Worm (Caenorhabditis elegans) whole organism, L4 larva: Measurements from ENCODE around the gene mpz-1.

Source experiments
- D1046.2 ChIP-seq: fragments of 200-800 bp; sonication (Bioruptor generic); IDR thresholded peaks from 2 replicates; pipeline ENCODE4 v1.3.6; 2022; ENCODE audit warnings: missing genetic modification characterization, missing compliant biosample characterization
- F10B5.3 ChIP-seq: sonication (generic microtip); optimal IDR thresholded peaks from 2 replicates; lab custom pipeline; 2016; ENCODE audit warnings: mild to moderate bottlenecking, missing genetic modification characterization, missing compliant biosample characterization
- F37D6.2 ChIP-seq: sonication (generic microtip); optimal IDR thresholded peaks from 2 replicates; lab custom pipeline; 2016; ENCODE audit warnings: mild to moderate bottlenecking, missing genetic modification characterization, missing compliant biosample characterization
- F44E2.7 ChIP-seq: fragments of 200-800 bp; sonication (Bioruptor generic); IDR thresholded peaks from 2 replicates; pipeline ENCODE4 v2.1.2; 2022; ENCODE audit warnings: missing genetic modification characterization, missing compliant biosample characterization
- Y48G9A.11 ChIP-seq: fragments of 200-800 bp; sonication (Bioruptor generic); IDR thresholded peaks from 2 replicates; pipeline ENCODE4 v1.3.6; 2022; ENCODE audit warnings: missing genetic modification reagents, missing genetic modification characterization, missing compliant biosample characterization
- Y75B8A.6 ChIP-seq: fragments of 200-800 bp; sonication (Bioruptor generic); IDR thresholded peaks from 2 replicates; pipeline ENCODE4 v1.3.6; 2022; ENCODE audit warnings: missing genetic modification reagents, missing genetic modification characterization, missing compliant biosample characterization
- ZK546.5 ChIP-seq, 2 experiments: sonication (generic microtip); optimal IDR thresholded peaks; 2 replicates each; lab custom pipeline; 2017; ENCODE audit warnings: missing biosample characterization in 2 of 2, missing genetic modification characterization in 2 of 2
- aha-1 ChIP-seq: fragments of 150-350 bp; peaks from one replicate; lab custom pipeline; 2014; ENCODE audit warnings: missing biosample characterization, missing genetic modification characterization
- ama-1 ChIP-seq: fragments of 150-350 bp; optimal IDR thresholded peaks from 2 replicates; lab custom pipeline; 2014; ENCODE audit warnings: inconsistent platforms, mixed read lengths
- ceh-28 ChIP-seq: fragments of 150-350 bp; optimal IDR thresholded peaks from 2 replicates; lab custom pipeline; 2014; ENCODE audit warnings: missing biosample characterization, missing genetic modification reagents, missing genetic modification characterization
- ceh-32 ChIP-seq: sonication (generic microtip); optimal IDR thresholded peaks from 2 replicates; lab custom pipeline; 2016; ENCODE audit warnings: mild to moderate bottlenecking, missing genetic modification characterization, missing compliant biosample characterization; ENCODE audit not compliant: poor library complexity
- cey-2 ChIP-seq: sonication (generic microtip); optimal IDR thresholded peaks from 3 replicates; lab custom pipeline; 2017; ENCODE audit warnings: missing genetic modification characterization, mild to moderate bottlenecking, missing compliant biosample characterization, antibody characterized with exemption, borderline replicate concordance; ENCODE audit not compliant: insufficient read depth
- daf-12 ChIP-seq: fragments of 150-350 bp; optimal IDR thresholded peaks from 2 replicates; lab custom pipeline; 2014; ENCODE audit warnings: missing biosample characterization, missing genetic modification reagents, missing genetic modification characterization
- dpl-1 ChIP-seq: fragments of 150-350 bp; optimal IDR thresholded peaks from 2 replicates; lab custom pipeline; 2014; ENCODE audit warnings: missing biosample characterization, missing genetic modification reagents, missing genetic modification characterization
- egl-27 ChIP-seq: sonication (generic microtip); optimal IDR thresholded peaks from 3 replicates; lab custom pipeline; 2017; ENCODE audit warnings: missing biosample characterization, missing genetic modification reagents, missing genetic modification characterization
- fkh-10 ChIP-seq: fragments of 150-350 bp; optimal IDR thresholded peaks from 2 replicates; lab custom pipeline; 2014; ENCODE audit warnings: missing biosample characterization, missing genetic modification reagents, missing genetic modification characterization
- hlh-11 ChIP-seq: fragments of 200-800 bp; sonication (Bioruptor generic); optimal IDR thresholded peaks from 2 replicates; lab custom pipeline; 2018; ENCODE audit warnings: mild to moderate bottlenecking, missing genetic modification characterization, missing compliant biosample characterization
- hlh-30 ChIP-seq: sonication (generic microtip); optimal IDR thresholded peaks from 2 replicates; lab custom pipeline; 2017; ENCODE audit warnings: antibody characterized with exemption, mild to moderate bottlenecking, missing genetic modification characterization, missing compliant biosample characterization; ENCODE audit not compliant: insufficient read depth
- jun-1 ChIP-seq: fragments of 150-350 bp; optimal IDR thresholded peaks from 2 replicates; lab custom pipeline; 2014; ENCODE audit warnings: missing biosample characterization, missing genetic modification reagents, missing genetic modification characterization
- lim-7 ChIP-seq: fragments of 200-800 bp; sonication (Bioruptor generic); IDR thresholded peaks from 2 replicates; pipeline ENCODE4 v1.3.6; 2022; ENCODE audit warnings: missing genetic modification characterization, missing compliant biosample characterization
- lin-13 ChIP-seq: fragments of 150-350 bp; optimal IDR thresholded peaks from 2 replicates; lab custom pipeline; 2014; ENCODE audit warnings: missing biosample characterization, missing genetic modification reagents, missing genetic modification characterization
- lin-15B ChIP-seq: fragments of 150-350 bp; sonication (generic microtip); optimal IDR thresholded peaks from 3 replicates; lab custom pipeline; 2014; ENCODE audit warnings: missing biosample characterization, missing genetic modification characterization
- lsy-2 ChIP-seq, 2 experiments: fragments of 150-350 bp in 1 of 2; sonication (generic microtip) in 1 of 2; optimal IDR thresholded peaks; 2 replicates each; lab custom pipeline; 2014 to 2017; ENCODE audit warnings: missing biosample characterization in 2 of 2, missing genetic modification characterization in 2 of 2
- madf-5 ChIP-seq, 2 experiments: fragments of 200-800 bp; sonication (Bioruptor generic); IDR thresholded peaks; 2 replicates each; pipeline ENCODE4 v1.3.6; 2022; ENCODE audit warnings: missing compliant biosample characterization in 2 of 2, missing genetic modification characterization in 2 of 2
- mxl-3 ChIP-seq: fragments of 200-800 bp; sonication (Bioruptor generic); optimal IDR thresholded peaks from 2 replicates; lab custom pipeline; 2018; ENCODE audit warnings: mild to moderate bottlenecking, missing genetic modification characterization, missing compliant biosample characterization
- nhr-11 ChIP-seq: fragments of 150-350 bp; optimal IDR thresholded peaks from 2 replicates; lab custom pipeline; 2014; ENCODE audit warnings: missing biosample characterization, missing genetic modification characterization
- nhr-237 ChIP-seq: sonication (generic microtip); optimal IDR thresholded peaks from 2 replicates; lab custom pipeline; 2017; ENCODE audit warnings: missing biosample characterization, missing genetic modification characterization
- nhr-28 ChIP-seq: fragments of 150-350 bp; optimal IDR thresholded peaks from 2 replicates; lab custom pipeline; 2014; ENCODE audit warnings: missing biosample characterization, missing genetic modification characterization
- nhr-41 ChIP-seq: fragments of 200-800 bp; sonication (Bioruptor generic); IDR thresholded peaks from 2 replicates; pipeline ENCODE4 v1.3.6; 2022; ENCODE audit warnings: missing genetic modification reagents, missing genetic modification characterization, missing compliant biosample characterization
- nhr-42 ChIP-seq: fragments of 200-800 bp; sonication (Bioruptor generic); IDR thresholded peaks from 2 replicates; pipeline ENCODE4 v1.3.6; 2022; ENCODE audit warnings: missing genetic modification characterization, missing compliant biosample characterization
- nhr-6 ChIP-seq: fragments of 150-350 bp; optimal IDR thresholded peaks from 2 replicates; lab custom pipeline; 2014; ENCODE audit warnings: missing biosample characterization, missing genetic modification characterization
- nhr-77 ChIP-seq: fragments of 150-350 bp; optimal IDR thresholded peaks from 2 replicates; lab custom pipeline; 2014; ENCODE audit warnings: missing biosample characterization, missing genetic modification characterization
- skn-1 ChIP-seq: fragments of 150-350 bp; optimal IDR thresholded peaks from 2 replicates; lab custom pipeline; 2014; ENCODE audit warnings: missing biosample characterization, missing genetic modification characterization
- tag-97 ChIP-seq: fragments of 200-800 bp; sonication (Bioruptor generic); IDR thresholded peaks from 2 replicates; pipeline ENCODE4 v1.3.6; 2022; ENCODE audit warnings: missing genetic modification characterization, missing compliant biosample characterization
- unc-62 ChIP-seq, 3 experiments: fragments of 150-350 bp in 1 of 3; sonication (generic microtip); optimal IDR thresholded peaks in 2 of 3; peaks in 1 of 3; 1 replicate in 1 of 3; 2 replicates in 2 of 3; lab custom pipeline; 2014 to 2017; ENCODE audit warnings: missing biosample characterization in 3 of 3, missing genetic modification characterization in 3 of 3, missing genetic modification reagents in 3 of 3, missing genotype in 1 of 3
- zag-1 ChIP-seq: fragments of 150-350 bp; optimal IDR thresholded peaks from 2 replicates; lab custom pipeline; 2014; ENCODE audit warnings: missing biosample characterization, missing genetic modification characterization
- zip-11 ChIP-seq: fragments of 200-800 bp; sonication (Bioruptor generic); IDR thresholded peaks from 2 replicates; pipeline ENCODE4 v1.3.6; 2022; ENCODE audit warnings: missing genetic modification characterization, missing compliant biosample characterization
- ztf-7 ChIP-seq: fragments of 150-350 bp; optimal IDR thresholded peaks from 2 replicates; lab custom pipeline; 2014; ENCODE audit warnings: missing biosample characterization, missing genetic modification characterization

mpz-1 gene

DNA sequence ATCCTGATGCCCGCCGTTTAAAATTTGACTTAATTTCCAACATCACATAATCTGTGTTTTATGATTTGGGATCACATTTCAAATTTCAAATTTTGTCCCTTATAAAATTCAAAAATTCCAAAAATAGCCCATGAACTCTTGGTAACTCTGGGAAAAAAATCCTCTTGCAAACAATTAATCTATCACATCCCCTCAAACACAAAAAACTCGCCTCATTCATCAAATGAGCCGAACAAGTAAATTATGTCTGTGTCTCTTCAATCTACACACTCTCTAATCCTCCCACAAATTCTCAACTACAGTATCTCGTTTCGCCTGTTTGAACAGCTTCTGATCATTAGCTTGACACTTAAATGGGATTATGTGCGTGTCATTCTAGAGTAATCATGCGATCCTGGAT lies 32.8 kb upstream of the mpz-1 start, which contains the start of gene msrp-7:
Gene msrp-7 (plus strand): TSS at position 301 of the 400 bp plus-strand sequence.
- TF ChIP-seq nhr-237 (tag; lab: Kevin White, UChicago) (no peak), F10B5.3 (tag; lab: Kevin White, UChicago) (no peak)

DNA sequence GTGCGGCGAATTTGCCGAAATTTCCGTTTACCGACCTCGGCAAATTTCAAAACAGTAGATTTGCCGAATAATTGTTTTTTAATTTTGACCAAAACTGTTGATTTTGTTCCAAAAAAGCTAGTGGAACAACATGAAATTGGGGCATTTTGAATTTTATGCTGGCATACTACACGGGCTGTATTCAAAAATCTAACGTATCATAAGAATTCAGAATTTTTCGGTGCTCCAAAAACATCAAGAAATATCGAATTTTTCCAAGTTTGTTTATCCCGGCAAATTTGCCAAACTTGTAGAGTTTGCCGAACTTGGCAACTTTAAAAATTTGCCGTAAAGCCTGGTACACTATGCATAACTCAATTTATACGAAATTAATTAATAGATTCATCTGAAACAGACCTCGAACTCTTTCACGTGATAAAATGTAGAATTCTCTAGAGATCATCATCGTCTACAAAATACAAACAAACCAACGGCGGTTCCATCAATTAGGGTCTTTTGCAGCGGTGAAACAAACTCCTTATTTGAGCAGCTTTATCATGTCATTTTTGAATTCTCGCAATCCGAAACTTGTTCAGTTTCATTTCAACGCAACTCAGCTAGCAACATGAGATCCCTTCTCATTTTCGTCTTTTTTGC lies 30.9 kb upstream of the mpz-1 start, which contains the start of gene R06F6.14:
Gene R06F6.14 (plus strand): TSS at position 586 of the 636 bp plus-strand sequence.
- TF ChIP-seq tag-97 (no peak), lin-15B (tag; lab: Kevin White, UChicago) (no peak), aha-1 (tag; lab: Kevin White, UChicago) (peak; percentile 91), unc-62 (GFP tag; optimal IDR thresholded peaks at IDR 0.05 in 1 of 2; lab: Kevin White, UChicago) (peak in 1 of 2 experiments; percentile 62), unc-62 (tag; optimal IDR thresholded peaks at IDR 0.05; lab: Kevin White, UChicago) (no peak)
- TF ChIP-seq, all 104 proteins: peak for 2

DNA sequence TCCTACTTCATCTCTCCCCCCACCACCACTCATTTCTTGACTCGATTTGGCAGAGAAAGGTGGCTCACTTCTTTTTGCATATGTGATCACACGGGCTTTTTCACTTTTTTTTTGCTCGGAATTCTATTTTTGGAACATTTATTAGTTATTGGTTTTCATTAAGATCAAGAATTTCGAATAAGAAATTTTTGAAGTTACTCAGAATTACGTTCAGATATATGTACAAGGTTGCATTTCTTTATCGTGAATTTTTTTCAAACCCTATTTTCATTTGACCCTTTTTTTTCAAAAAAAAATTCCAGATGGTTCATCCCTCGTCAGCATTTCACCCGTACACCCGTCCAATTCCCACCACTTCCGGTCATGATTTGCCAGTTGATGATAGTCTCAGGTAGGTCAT lies 27.5 kb upstream of the mpz-1 start, which contains the start of gene ceh-62:
Gene ceh-62 (plus strand): TSS at position 301 of the 400 bp plus-strand sequence.
- no peak for TF ChIP-seq F44E2.7
- TF ChIP-seq aha-1 (tag; lab: Kevin White, UChicago), result peak; percentile 74

DNA sequence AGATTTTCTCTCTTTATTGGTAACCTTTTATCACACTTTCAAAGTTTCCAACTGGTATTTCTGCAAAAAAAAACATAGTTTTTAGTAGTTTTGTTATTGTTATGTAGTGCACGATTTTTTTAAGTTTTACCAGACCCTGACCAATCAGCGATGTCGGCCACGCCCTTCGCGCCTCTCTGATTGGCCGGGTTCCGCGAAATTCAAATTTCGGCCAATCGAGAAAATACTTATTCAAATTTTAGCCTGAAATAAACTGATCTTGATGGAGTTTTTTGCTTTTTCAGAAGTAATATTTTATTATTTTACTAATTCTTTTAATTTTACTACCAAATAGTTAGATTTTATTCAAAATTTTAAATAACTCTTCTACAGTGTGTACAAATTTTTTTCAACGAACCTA lies 27.0 kb upstream of the mpz-1 start:
- no peak for TF ChIP-seq D1046.2 (GFP tag; lab: Robert Waterston, UW)
- TF ChIP-seq lin-13 (GFP tag; lab: Kevin White, UChicago), result no peak
- TF ChIP-seq egl-27 (tag; lab: Kevin White, UChicago), result no peak
- TF ChIP-seq lin-15B (tag; lab: Kevin White, UChicago), result no peak
- no peak for TF ChIP-seq ama-1 (lab: Kevin White, UChicago)
- TF ChIP-seq Y75B8A.6 (GFP tag; lab: Robert Waterston, UW), result no peak
- TF ChIP-seq lim-7 (GFP tag; lab: Robert Waterston, UW), result no peak
- no peak for TF ChIP-seq ZK546.5 (tag; optimal IDR thresholded peaks at IDR 0.05; lab: Kevin White, UChicago)
- TF ChIP-seq tag-97, result no peak
- TF ChIP-seq F37D6.2, result no peak
- no peak for TF ChIP-seq nhr-42 (GFP tag; lab: Robert Waterston, UW)

DNA sequence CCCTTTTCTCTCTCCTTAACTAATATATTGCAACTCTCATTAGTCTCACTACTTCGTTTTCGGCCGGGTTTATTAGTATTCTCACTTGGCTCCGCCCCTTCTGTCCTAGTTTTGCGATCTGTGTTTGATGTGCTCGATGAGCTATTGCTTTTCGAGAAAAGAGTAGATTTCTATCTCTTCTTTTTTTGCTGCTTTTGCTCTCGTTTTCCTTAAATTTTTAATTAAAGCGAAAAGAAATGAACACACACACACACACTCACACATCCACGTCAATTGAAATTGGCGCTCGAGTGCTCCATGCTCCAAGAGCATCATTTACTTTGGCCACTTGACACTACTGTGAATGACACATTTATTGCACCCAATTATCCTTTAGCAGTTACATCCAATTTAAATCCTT lies 26.5 kb upstream of the mpz-1 start:
- TF ChIP-seq zag-1 (tag; lab: Kevin White, UChicago), result no peak
- no peak for TF ChIP-seq mxl-3 (GFP tag; lab: Kevin White, UChicago)
- TF ChIP-seq F10B5.3 (tag; lab: Kevin White, UChicago), result no peak
- no peak for TF ChIP-seq F44E2.7
- TF ChIP-seq skn-1 (tag; lab: Kevin White, UChicago), result no peak
- no peak for TF ChIP-seq nhr-41 (GFP tag; lab: Robert Waterston, UW)
- TF ChIP-seq cey-2 (tag; lab: Kevin White, UChicago), result no peak
- TF ChIP-seq Y48G9A.11 (GFP tag; lab: Robert Waterston, UW), result no peak
- no peak for TF ChIP-seq nhr-6 (tag; lab: Kevin White, UChicago)
- TF ChIP-seq daf-12 (tag; lab: Kevin White, UChicago), result no peak
- no peak for TF ChIP-seq ceh-28 (tag; lab: Kevin White, UChicago)
- TF ChIP-seq ztf-7 (tag; lab: Kevin White, UChicago), result no peak
- TF ChIP-seq hlh-11 (tag; lab: Kevin White, UChicago), result no peak
- no peak for TF ChIP-seq zip-11 (GFP tag; lab: Robert Waterston, UW)
- TF ChIP-seq D1046.2 (GFP tag; lab: Robert Waterston, UW), result no peak
- TF ChIP-seq, all 104 proteins: peak for 0

DNA sequence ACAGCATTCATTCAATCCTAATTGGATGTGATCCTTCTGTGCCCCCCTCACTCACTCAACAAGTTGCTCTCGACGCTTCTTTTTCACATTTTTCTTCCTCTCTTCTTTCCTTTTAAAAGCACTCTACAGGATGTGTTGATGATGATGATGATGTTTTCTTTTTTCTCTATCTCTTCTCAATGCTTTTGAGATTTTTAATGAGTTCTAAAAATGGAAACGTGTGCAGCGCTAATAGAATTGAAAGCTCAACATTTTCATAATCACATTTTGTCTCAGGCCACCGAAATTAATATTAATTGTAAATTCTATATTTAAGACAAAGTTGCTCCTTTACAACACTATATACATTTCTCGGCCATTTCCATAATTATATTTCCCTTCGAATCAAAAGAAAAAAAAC lies 22.3 kb upstream of the mpz-1 start:
- peak; percentile 81 for TF ChIP-seq aha-1 (tag; lab: Kevin White, UChicago)
- no peak for TF ChIP-seq dpl-1 (GFP tag; lab: Kevin White, UChicago)
- TF ChIP-seq unc-62 (GFP tag; optimal IDR thresholded peaks at IDR 0.05 in 1 of 2; lab: Kevin White, UChicago), result peak in 1 of 2 experiments; percentile 11
- TF ChIP-seq unc-62 (tag; optimal IDR thresholded peaks at IDR 0.05; lab: Kevin White, UChicago), result no peak
- TF ChIP-seq fkh-10 (GFP tag; lab: Kevin White, UChicago), result no peak
- no peak for TF ChIP-seq mxl-3 (GFP tag; lab: Kevin White, UChicago)
- TF ChIP-seq nhr-77 (tag; lab: Kevin White, UChicago), result no peak
- no peak for TF ChIP-seq nhr-6 (tag; lab: Kevin White, UChicago)
- TF ChIP-seq ceh-32 (tag; lab: Kevin White, UChicago), result no peak
- no peak for TF ChIP-seq ama-1 (lab: Kevin White, UChicago)
- TF ChIP-seq madf-5 (GFP tag; IDR thresholded peaks at IDR 0.05; lab: Robert Waterston, UW), result no peak
- no peak for TF ChIP-seq nhr-11 (tag; lab: Kevin White, UChicago)
- no peak for TF ChIP-seq nhr-28 (tag; lab: Kevin White, UChicago)
- TF ChIP-seq jun-1 (tag; lab: Kevin White, UChicago), result no peak
- no peak for TF ChIP-seq hlh-30 (tag; lab: Kevin White, UChicago)
- TF ChIP-seq lsy-2 (tag; optimal IDR thresholded peaks at IDR 0.05; lab: Kevin White, UChicago), result peak in 1 of 2 experiments; percentile 1
- TF ChIP-seq, all 104 proteins: peak for 3
